Worm (Caenorhabditis elegans) whole organism, mixed stage, embryonic: ENCODE measurements around the gene F53B3.6.
A peak's percentile ranks its signal among the peaks of the same experiment; 100 is the strongest.

Experiments
- blmp-1 ChIP-seq: fragments of 150-350 bp; optimal IDR thresholded peaks from 2 replicates; lab custom pipeline; 2014; ENCODE audit warnings: missing biosample characterization, missing genetic modification characterization
- lsy-2 ChIP-seq: fragments of 150-350 bp; optimal IDR thresholded peaks from 2 replicates; lab custom pipeline; 2014; ENCODE audit warnings: missing biosample characterization, missing genetic modification characterization
- mab-5 ChIP-seq: fragments of 150-350 bp; optimal IDR thresholded peaks from 2 replicates; lab custom pipeline; 2014; ENCODE audit warnings: missing biosample characterization, missing genetic modification characterization
- mep-1 ChIP-seq: fragments of 150-350 bp; optimal IDR thresholded peaks from 2 replicates; lab custom pipeline; 2017; ENCODE audit warnings: missing biosample characterization, missing genetic modification reagents, missing genetic modification characterization, inconsistent platforms
- nhr-28 ChIP-seq: fragments of 150-350 bp; optimal IDR thresholded peaks from 2 replicates; lab custom pipeline; 2014; ENCODE audit warnings: missing biosample characterization, missing genetic modification characterization
- sem-2 ChIP-seq: fragments of 200-800 bp; sonication (Bioruptor generic); optimal IDR thresholded peaks from 2 replicates; lab custom pipeline; 2018; ENCODE audit warnings: mild to moderate bottlenecking, missing genetic modification characterization, missing compliant biosample characterization
- snpc-4 ChIP-seq: fragments of 150-350 bp; optimal IDR thresholded peaks from 2 replicates; lab custom pipeline; 2014; ENCODE audit warnings: missing biosample characterization, missing genetic modification characterization
- unc-39 ChIP-seq: fragments of 150-350 bp; optimal IDR thresholded peaks from 2 replicates; lab custom pipeline; 2014; ENCODE audit warnings: missing biosample characterization, missing genetic modification characterization

- TF ChIP-seq nhr-28 (tag; lab: Kevin White, UChicago) (no peak), snpc-4 (tag; lab: Kevin White, UChicago) (no peak), unc-39 (tag; lab: Kevin White, UChicago) (no peak), mab-5 (tag; lab: Kevin White, UChicago) (no peak), blmp-1 (peak; percentile 41), mep-1 (tag; lab: Kevin White, UChicago) (no peak), lsy-2 (tag; lab: Kevin White, UChicago) (no peak), sem-2 (GFP tag; lab: Kevin White, UChicago) (no peak)
These were observed 10.6 kb downstream of the F53B3.6 start for ce11 chrX:2874598-2874997.
